Worm (Caenorhabditis elegans): ENCODE results near the gene Y53C12A.3.

ce11 chrII:9740552-9740951 is 34.5 kb upstream of the Y53C12A.3 start:
- TF ChIP-seq hlh-30 (tag; optimal IDR thresholded peaks at IDR 0.05; ENCODE audit: insufficient read depth) (no peak), dve-1 (tag; optimal IDR thresholded peaks at IDR 0.05) (no peak), ama-1 (optimal IDR thresholded peaks at IDR 0.05) (no peak), K02D7.2 (tag; optimal IDR thresholded peaks at IDR 0.05) (no peak)

All from whole organism, late embryonic.